Fruit fly (Drosophila melanogaster): ENCODE measurements around the gene Sytbeta.

DNA sequence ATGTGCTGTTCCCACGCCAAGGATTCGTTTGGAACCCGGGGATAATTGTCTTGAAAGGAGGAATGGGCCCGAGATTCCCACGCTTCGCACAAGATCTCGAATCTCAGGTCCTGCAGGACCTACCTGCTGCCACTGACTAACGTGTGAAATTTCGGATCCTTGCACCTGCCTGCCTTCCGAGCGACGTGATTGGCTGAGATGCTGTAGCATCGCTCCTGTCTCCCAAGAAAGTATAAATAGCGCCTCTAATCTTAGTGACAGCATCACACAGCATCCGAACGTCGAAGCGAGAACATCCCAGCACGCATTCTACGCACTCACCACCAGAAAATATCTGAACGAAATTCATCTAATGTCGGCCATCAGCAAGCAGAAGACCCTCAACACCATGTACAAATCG is 89.8 kb downstream of the Sytbeta start:
- no peak for TF ChIP-seq CG8319 (GFP tag; optimal IDR thresholded peaks at IDR 0.05)
- TF ChIP-seq Ets21C (GFP tag; optimal IDR thresholded peaks at IDR 0.05): no peak
- no peak for TF ChIP-seq Eip78C (GFP tag)
- TF ChIP-seq Met (GFP tag; optimal IDR thresholded peaks at IDR 0.05): no peak
- TF ChIP-seq fkh (GFP tag; optimal IDR thresholded peaks at IDR 0.05): no peak
- no peak for TF ChIP-seq CG6792 (GFP tag; optimal IDR thresholded peaks at IDR 0.05)
- TF ChIP-seq Blimp-1 (GFP tag; optimal IDR thresholded peaks at IDR 0.05): no peak
- no peak for TF ChIP-seq Sox15 (GFP tag; optimal IDR thresholded peaks at IDR 0.05)
- no peak for TF ChIP-seq achi (GFP tag; optimal IDR thresholded peaks at IDR 0.05)
- TF ChIP-seq Smox (GFP tag; optimal IDR thresholded peaks at IDR 0.05): no peak
